Fruit fly (Drosophila melanogaster): ENCODE data around the gene dpr11.

dpr11 gene

DNA sequence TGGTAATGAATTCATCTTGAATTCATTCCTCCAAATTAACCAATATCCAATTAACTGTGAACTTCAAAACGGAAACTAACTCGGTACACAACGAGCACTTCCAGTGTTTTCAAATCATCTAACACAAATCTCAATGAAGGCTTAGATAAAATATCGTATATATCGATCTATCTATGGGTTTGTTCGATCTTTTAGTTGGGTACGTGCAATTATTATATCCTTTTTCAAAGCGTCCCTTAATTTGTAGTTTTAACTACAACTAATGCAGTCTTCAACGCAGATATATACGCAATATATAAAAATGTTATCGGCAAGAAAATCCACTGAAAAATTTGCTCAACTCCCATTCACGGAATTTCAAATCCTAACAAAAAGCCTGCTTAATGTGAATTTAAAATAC, 4.8 kb upstream of the dpr11 start, which contains the start of gene CG1138:
TSS of gene CG1138 (minus strand) at position 101 of the 400 bp plus-strand sequence.
- TF ChIP-seq CG14655 (GFP tag; optimal IDR thresholded peaks at IDR 0.05) (no peak), CG9948 (tag; optimal IDR thresholded peaks at IDR 0.05) (no peak), CG13204 (GFP tag; optimal IDR thresholded peaks at IDR 0.05) (no peak), D1 (tag; optimal IDR thresholded peaks at IDR 0.05) (no peak), Ets98B (GFP tag; IDR thresholded peaks at IDR 0.05) (no peak), CG15710 (tag; optimal IDR thresholded peaks at IDR 0.05) (no peak), CG10348 (GFP tag; IDR thresholded peaks at IDR 0.05) (no peak), rn (GFP tag; IDR thresholded peaks at IDR 0.05) (no peak), CG34367 (tag; optimal IDR thresholded peaks at IDR 0.05) (no peak), CG8301 (tag; optimal IDR thresholded peaks at IDR 0.05) (no peak), CG17806 (tag; optimal IDR thresholded peaks at IDR 0.05) (no peak), Pif1A (GFP tag; optimal IDR thresholded peaks at IDR 0.05) (no peak), fd96Ca (GFP tag; IDR thresholded peaks at IDR 0.05) (no peak), EcR (GFP tag; optimal IDR thresholded peaks at IDR 0.05) (no peak), CG32121 (GFP tag; IDR thresholded peaks at IDR 0.05) (no peak), CG12605 (GFP tag; IDR thresholded peaks at IDR 0.05) (no peak)

DNA sequence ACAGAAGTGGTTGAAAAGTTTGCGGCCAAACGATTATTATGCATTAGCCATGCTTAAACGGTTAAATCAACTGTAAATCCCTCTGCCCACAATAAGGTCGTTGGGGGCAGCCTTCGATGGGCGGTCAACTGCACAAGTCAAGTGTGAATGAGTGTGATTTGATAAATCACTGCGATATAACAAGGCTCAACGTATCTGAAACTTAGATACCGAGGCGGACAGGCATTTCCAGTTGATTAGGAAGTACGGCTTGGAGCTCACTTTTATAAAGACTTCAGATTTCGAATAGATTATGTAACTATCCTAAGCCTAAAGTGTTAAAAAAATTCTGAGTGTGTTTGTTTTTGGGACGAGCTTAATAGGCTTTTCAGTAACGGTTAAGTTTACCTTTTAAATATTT, 12.6 kb downstream of the dpr11 start, which contains the start of gene CG2336:
TSS of gene CG2336 (plus strand) at position 301 of the 400 bp plus-strand sequence.
- TF ChIP-seq CG34367 (tag; optimal IDR thresholded peaks at IDR 0.05): no peak
- TF ChIP-seq fd96Ca (GFP tag; IDR thresholded peaks at IDR 0.05): no peak
- TF ChIP-seq CG14655 (GFP tag; optimal IDR thresholded peaks at IDR 0.05): no peak
- no peak for TF ChIP-seq Pif1B (GFP tag; optimal IDR thresholded peaks at IDR 0.05)
- no peak for TF ChIP-seq CG9948 (tag; optimal IDR thresholded peaks at IDR 0.05)
- no peak for TF ChIP-seq CG32121 (GFP tag; IDR thresholded peaks at IDR 0.05)
- no peak for TF ChIP-seq CG10348 (GFP tag; IDR thresholded peaks at IDR 0.05)
- TF ChIP-seq CG8301 (tag; optimal IDR thresholded peaks at IDR 0.05): no peak
- TF ChIP-seq CG15710 (tag; optimal IDR thresholded peaks at IDR 0.05): no peak
- TF ChIP-seq gl (tag; optimal IDR thresholded peaks at IDR 0.05): no peak
- TF ChIP-seq CG12605 (GFP tag; IDR thresholded peaks at IDR 0.05): no peak
- no peak for TF ChIP-seq CG13204 (GFP tag; optimal IDR thresholded peaks at IDR 0.05)
- no peak for TF ChIP-seq EcR (GFP tag; optimal IDR thresholded peaks at IDR 0.05)
- no peak for TF ChIP-seq D1 (tag; optimal IDR thresholded peaks at IDR 0.05)
- no peak for TF ChIP-seq CG4496 (GFP tag; IDR thresholded peaks at IDR 0.05)

dm6 chr3R:6568835-6569234, 24.3 kb downstream of the dpr11 start:
- TF ChIP-seq CG13204 (GFP tag; optimal IDR thresholded peaks at IDR 0.05) (no peak), CG32121 (GFP tag; IDR thresholded peaks at IDR 0.05) (no peak), CG10348 (GFP tag; IDR thresholded peaks at IDR 0.05) (no peak), CG8159 (tag; optimal IDR thresholded peaks at IDR 0.05) (no peak), CG8301 (tag; optimal IDR thresholded peaks at IDR 0.05) (no peak), gl (tag; optimal IDR thresholded peaks at IDR 0.05) (no peak), Pif1B (GFP tag; optimal IDR thresholded peaks at IDR 0.05) (no peak), fd96Ca (GFP tag; IDR thresholded peaks at IDR 0.05) (no peak), CG14655 (GFP tag; optimal IDR thresholded peaks at IDR 0.05) (no peak), CG9948 (tag; optimal IDR thresholded peaks at IDR 0.05) (no peak), CG15710 (tag; optimal IDR thresholded peaks at IDR 0.05) (no peak), CG34367 (tag; optimal IDR thresholded peaks at IDR 0.05) (no peak), CG12605 (GFP tag; IDR thresholded peaks at IDR 0.05) (no peak), Ets98B (GFP tag; IDR thresholded peaks at IDR 0.05) (no peak)

dm6 chr3R:6560251-6560650, 32.9 kb downstream of the dpr11 start, which contains the start of gene CG1137:
Gene CG1137 (minus strand): TSS chr3R:6560351.
- no peak for TF ChIP-seq CG13204 (GFP tag; optimal IDR thresholded peaks at IDR 0.05)
- no peak for TF ChIP-seq Ets98B (GFP tag; IDR thresholded peaks at IDR 0.05)
- TF ChIP-seq CG34367 (tag; optimal IDR thresholded peaks at IDR 0.05): no peak
- TF ChIP-seq CG14655 (GFP tag; optimal IDR thresholded peaks at IDR 0.05): no peak
- no peak for TF ChIP-seq CG17806 (tag; optimal IDR thresholded peaks at IDR 0.05)
- no peak for TF ChIP-seq CG4496 (GFP tag; IDR thresholded peaks at IDR 0.05)
- no peak for TF ChIP-seq CG8159 (tag; optimal IDR thresholded peaks at IDR 0.05)
- no peak for TF ChIP-seq CG9948 (tag; optimal IDR thresholded peaks at IDR 0.05)
- TF ChIP-seq CG15710 (tag; optimal IDR thresholded peaks at IDR 0.05): no peak

DNA sequence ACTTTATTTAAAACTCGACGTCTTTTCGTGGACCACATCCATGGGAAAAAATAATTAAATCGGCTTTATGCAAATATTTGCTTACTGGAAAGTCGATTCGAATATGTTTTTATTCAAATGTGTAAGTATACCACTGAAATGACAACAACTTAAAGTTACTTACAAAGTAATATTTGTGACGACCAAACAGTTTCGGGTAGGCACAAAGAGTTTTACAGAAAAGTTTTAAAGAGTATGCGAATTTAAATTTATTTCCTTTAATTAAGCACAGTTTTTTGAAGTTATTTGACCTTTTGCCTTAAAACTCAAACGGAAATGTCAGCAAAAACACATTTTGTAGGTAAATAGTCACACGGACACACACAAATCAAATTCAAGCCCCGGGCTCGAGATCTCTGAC, 44.4 kb downstream of the dpr11 start, which contains the start of gene Pif2:
TSS of gene Pif2 (plus strand) at position 301 of the 400 bp plus-strand sequence.
- TF ChIP-seq CG15710 (tag; optimal IDR thresholded peaks at IDR 0.05) (no peak), rn (GFP tag; IDR thresholded peaks at IDR 0.05) (no peak), CG9948 (tag; optimal IDR thresholded peaks at IDR 0.05) (no peak), CG17806 (tag; optimal IDR thresholded peaks at IDR 0.05) (no peak), EcR (GFP tag; optimal IDR thresholded peaks at IDR 0.05) (no peak), fd96Ca (GFP tag; IDR thresholded peaks at IDR 0.05) (no peak), CG12605 (GFP tag; IDR thresholded peaks at IDR 0.05) (no peak), CG4496 (GFP tag; IDR thresholded peaks at IDR 0.05) (no peak), CG10348 (GFP tag; IDR thresholded peaks at IDR 0.05) (no peak), CG8301 (tag; optimal IDR thresholded peaks at IDR 0.05) (no peak)

DNA sequence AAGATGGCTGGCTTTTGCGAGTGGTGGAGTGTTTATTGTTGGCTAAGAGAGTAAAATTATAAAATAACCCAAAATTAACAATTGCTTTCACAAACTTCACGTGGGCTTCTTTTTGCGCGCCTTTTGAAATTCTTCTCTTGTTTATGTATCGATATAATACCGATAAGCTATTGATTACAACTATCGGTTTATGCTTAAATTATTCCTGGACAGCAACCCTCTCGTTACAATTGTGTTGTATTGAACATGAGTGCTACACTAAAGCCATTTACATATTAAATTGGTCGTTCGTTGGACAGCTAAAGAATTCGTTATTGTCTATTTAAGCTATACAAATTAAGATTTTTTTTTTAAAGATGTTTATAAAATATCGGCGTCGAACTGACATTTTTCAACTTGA, 59.1 kb downstream of the dpr11 start:
- TF ChIP-seq CG15710 (tag; optimal IDR thresholded peaks at IDR 0.05): no peak

DNA sequence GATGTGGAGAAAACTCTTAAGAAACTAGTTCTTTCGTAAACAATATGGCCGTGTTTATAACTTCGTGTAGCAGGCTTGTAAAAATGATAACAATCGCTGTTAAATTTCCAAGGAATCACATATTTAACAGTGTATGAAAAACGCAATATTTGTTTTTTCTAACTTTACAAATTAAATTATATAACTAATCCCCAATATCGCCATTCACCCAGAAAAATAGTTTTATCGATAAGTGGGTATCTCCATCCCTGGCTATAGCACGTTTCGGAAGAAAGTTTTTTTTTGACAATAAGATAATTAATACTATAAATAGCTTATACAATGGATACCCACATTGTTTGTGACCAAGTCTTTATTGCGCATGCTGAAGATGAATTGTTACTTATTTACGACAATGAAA, 65.9 kb downstream of the dpr11 start, which contains the start of gene CG15185:
TSS of gene CG15185 (plus strand) at position 301 of the 400 bp plus-strand sequence.
- TF ChIP-seq fd96Ca (GFP tag; IDR thresholded peaks at IDR 0.05) (no peak), CG9948 (tag; optimal IDR thresholded peaks at IDR 0.05) (no peak), gl (tag; optimal IDR thresholded peaks at IDR 0.05) (no peak), CG32121 (GFP tag; IDR thresholded peaks at IDR 0.05) (no peak), CG13204 (GFP tag; optimal IDR thresholded peaks at IDR 0.05) (no peak), CG15710 (tag; optimal IDR thresholded peaks at IDR 0.05) (no peak), CG17806 (tag; optimal IDR thresholded peaks at IDR 0.05) (no peak), CG8301 (tag; optimal IDR thresholded peaks at IDR 0.05) (no peak), CG8159 (tag; optimal IDR thresholded peaks at IDR 0.05) (no peak), CG14655 (GFP tag; optimal IDR thresholded peaks at IDR 0.05) (no peak), D1 (tag; optimal IDR thresholded peaks at IDR 0.05) (no peak), CG12605 (GFP tag; IDR thresholded peaks at IDR 0.05) (no peak), Pif1B (GFP tag; optimal IDR thresholded peaks at IDR 0.05) (no peak), Snoo (tag; optimal IDR thresholded peaks at IDR 0.05) (no peak), CG4496 (GFP tag; IDR thresholded peaks at IDR 0.05) (no peak), CG34367 (tag; optimal IDR thresholded peaks at IDR 0.05) (no peak), EcR (GFP tag; optimal IDR thresholded peaks at IDR 0.05) (no peak)

Measured in whole organism, pupa.